Worm (Caenorhabditis elegans) whole organism, young adult: ENCODE results near the gene T19B10.5.
A peak's percentile ranks its signal among the peaks of the same experiment; 100 is the strongest.

ENCODE experiments used
- C17E4.6 ChIP-seq: fragments of 200-800 bp; sonication (Bioruptor generic); IDR thresholded peaks from 2 replicates; pipeline ENCODE4 v1.3.6; 2022; ENCODE audit warnings: missing genetic modification reagents, missing genetic modification characterization, missing compliant biosample characterization
- F10E7.11 ChIP-seq: sonication (generic microtip); optimal IDR thresholded peaks from 2 replicates; lab custom pipeline; 2017; ENCODE audit warnings: mild to moderate bottlenecking, missing genetic modification characterization, moderate library complexity, missing compliant biosample characterization
- F33H1.4 ChIP-seq: fragments of 200-800 bp; sonication (Bioruptor generic); IDR thresholded peaks from 2 replicates; pipeline ENCODE4 v1.3.6; 2022; ENCODE audit warnings: missing genetic modification reagents, missing genetic modification characterization, missing compliant biosample characterization
- F52B5.7 ChIP-seq: sonication (generic microtip); optimal IDR thresholded peaks from 2 replicates; lab custom pipeline; 2016; ENCODE audit warnings: mild to moderate bottlenecking, missing genetic modification characterization, missing compliant biosample characterization
- Y53G8AR.9 ChIP-seq: fragments of 200-800 bp; sonication (Bioruptor generic); conservative IDR thresholded peaks from 2 replicates; pipeline ENCODE4 v1.3.6; 2022; ENCODE audit warnings: missing genetic modification reagents, missing genetic modification characterization, missing compliant biosample characterization
- ZK185.1 ChIP-seq: sonication (generic microtip); optimal IDR thresholded peaks from 2 replicates; lab custom pipeline; 2016; ENCODE audit warnings: mild to moderate bottlenecking, missing genetic modification characterization, missing compliant biosample characterization; ENCODE audit not compliant: poor library complexity, severe bottlenecking
- ama-1 ChIP-seq, 3 experiments: fragments of 150-350 bp in 1 of 3; sonication (generic microtip) in 2 of 3; optimal IDR thresholded peaks; 2 replicates each; lab custom pipeline; 2014 to 2018; ENCODE audit warnings: missing biosample characterization in 2 of 3, missing genetic modification characterization in 2 of 3, missing genetic modification reagents in 2 of 3
- aptf-2 ChIP-seq: fragments of 200-800 bp; sonication (Bioruptor generic); conservative IDR thresholded peaks from 2 replicates; pipeline ENCODE4 v1.3.6; 2022; ENCODE audit warnings: missing genetic modification reagents, missing genetic modification characterization, missing compliant biosample characterization
- atf-7 ChIP-seq: sonication (generic microtip); optimal IDR thresholded peaks from 2 replicates; lab custom pipeline; 2017; ENCODE audit warnings: mild to moderate bottlenecking, missing genetic modification characterization, missing compliant biosample characterization
- attf-3 ChIP-seq: fragments of 200-800 bp; sonication (Bioruptor generic); conservative IDR thresholded peaks from 2 replicates; pipeline ENCODE4 v1.3.6; 2022; ENCODE audit warnings: missing genetic modification reagents, missing genetic modification characterization, missing compliant biosample characterization
- bed-2 ChIP-seq: fragments of 200-800 bp; sonication (Bioruptor generic); IDR thresholded peaks from 2 replicates; pipeline ENCODE4 v1.3.6; 2022; ENCODE audit warnings: missing genetic modification reagents, missing genetic modification characterization, missing compliant biosample characterization
- cebp-2 ChIP-seq: fragments of 200-800 bp; sonication (Bioruptor generic); IDR thresholded peaks from 2 replicates; pipeline ENCODE4 v1.3.6; 2022; ENCODE audit warnings: missing genetic modification characterization, missing compliant biosample characterization
- ceh-91 ChIP-seq: fragments of 200-800 bp; sonication (Bioruptor generic); IDR thresholded peaks from 2 replicates; pipeline ENCODE4 v1.3.6; 2022; ENCODE audit warnings: missing genetic modification reagents, missing genetic modification characterization, missing compliant biosample characterization
- chd-7 ChIP-seq: sonication (generic microtip); optimal IDR thresholded peaks from 2 replicates; lab custom pipeline; 2016; ENCODE audit warnings: mild to moderate bottlenecking, missing genetic modification characterization, moderate library complexity, missing compliant biosample characterization
- die-1 ChIP-seq: sonication (generic microtip); optimal IDR thresholded peaks from 2 replicates; lab custom pipeline; 2016; ENCODE audit warnings: missing genotype, mild to moderate bottlenecking, missing genetic modification characterization, missing compliant biosample characterization
- dpff-1 ChIP-seq: sonication (generic microtip); optimal IDR thresholded peaks from 2 replicates; lab custom pipeline; 2017; ENCODE audit warnings: mild to moderate bottlenecking, missing genetic modification characterization, missing compliant biosample characterization
- efl-1 ChIP-seq: fragments of 150-350 bp; optimal IDR thresholded peaks from 2 replicates; lab custom pipeline; 2014; ENCODE audit warnings: missing biosample characterization, missing genetic modification reagents, missing genetic modification characterization
- egl-44 ChIP-seq: fragments of 200-800 bp; sonication (Bioruptor generic); IDR thresholded peaks from 2 replicates; pipeline ENCODE4 v1.3.6; 2022; ENCODE audit warnings: missing genetic modification reagents, missing genetic modification characterization, missing compliant biosample characterization
- egrh-3 ChIP-seq: fragments of 200-800 bp; sonication (Bioruptor generic); IDR thresholded peaks from 2 replicates; pipeline ENCODE4 v1.3.6; 2022; ENCODE audit warnings: missing genetic modification reagents, missing genetic modification characterization, missing compliant biosample characterization
- hlh-26 ChIP-seq: fragments of 200-800 bp; sonication (Bioruptor generic); conservative IDR thresholded peaks from 2 replicates; pipeline ENCODE4 v1.3.6; 2022; ENCODE audit warnings: missing genetic modification reagents, missing genetic modification characterization, missing compliant biosample characterization
- hmg-1.2 ChIP-seq: fragments of 200-800 bp; sonication (Bioruptor generic); IDR thresholded peaks from 2 replicates; pipeline ENCODE4 v1.3.6; 2022; ENCODE audit warnings: missing genetic modification reagents, missing genetic modification characterization, missing compliant biosample characterization
- lin-26 ChIP-seq: fragments of 200-800 bp; sonication (Bioruptor generic); IDR thresholded peaks from 2 replicates; pipeline ENCODE4 v1.3.6; 2022; ENCODE audit warnings: missing genetic modification reagents, missing genetic modification characterization, missing compliant biosample characterization
- lin-40 ChIP-seq: sonication (generic microtip); optimal IDR thresholded peaks from 2 replicates; lab custom pipeline; 2016; ENCODE audit warnings: missing genetic modification characterization, mild to moderate bottlenecking, missing compliant biosample characterization, missing genotype, missing genetic modification reagents
- lsy-27 ChIP-seq: sonication (generic microtip); optimal IDR thresholded peaks from 2 replicates; lab custom pipeline; 2017; ENCODE audit warnings: missing genetic modification characterization, mild to moderate bottlenecking, missing compliant biosample characterization, antibody characterized with exemption, missing genotype, borderline replicate concordance; ENCODE audit not compliant: insufficient read depth
- madf-3 ChIP-seq: fragments of 200-800 bp; sonication (Bioruptor generic); IDR thresholded peaks from 2 replicates; pipeline ENCODE4 v1.3.6; 2022; ENCODE audit warnings: missing genetic modification reagents, missing genetic modification characterization, missing compliant biosample characterization
- madf-8 ChIP-seq: fragments of 200-800 bp; sonication (Bioruptor generic); conservative IDR thresholded peaks from 2 replicates; pipeline ENCODE4 v1.3.6; 2022; ENCODE audit warnings: missing genetic modification reagents, missing genetic modification characterization, missing compliant biosample characterization
- mel-28 ChIP-seq: sonication (generic microtip); optimal IDR thresholded peaks from 2 replicates; lab custom pipeline; 2016; ENCODE audit warnings: borderline replicate concordance, mild to moderate bottlenecking, missing genetic modification characterization, missing compliant biosample characterization
- mes-4 ChIP-seq: sonication (generic microtip); optimal IDR thresholded peaks from 2 replicates; lab custom pipeline; 2016; ENCODE audit warnings: missing genotype, missing genetic modification characterization, missing compliant biosample characterization
- nhr-120 ChIP-seq: fragments of 200-800 bp; sonication (Bioruptor generic); IDR thresholded peaks from 2 replicates; pipeline ENCODE4 v1.3.6; 2022; ENCODE audit warnings: missing genetic modification characterization, missing compliant biosample characterization
- nhr-179 ChIP-seq: sonication (generic microtip); optimal IDR thresholded peaks from 2 replicates; lab custom pipeline; 2016; ENCODE audit warnings: mild to moderate bottlenecking, missing genetic modification characterization, missing compliant biosample characterization
- nhr-27 ChIP-seq: fragments of 200-800 bp; sonication (Bioruptor generic); optimal IDR thresholded peaks from 2 replicates; lab custom pipeline; 2018; ENCODE audit warnings: mild to moderate bottlenecking, missing genetic modification characterization, moderate library complexity, missing compliant biosample characterization
- nhr-80 ChIP-seq: sonication (generic microtip); optimal IDR thresholded peaks from 2 replicates; lab custom pipeline; 2016; ENCODE audit warnings: missing genetic modification characterization, missing compliant biosample characterization
- pha-4 ChIP-seq: fragments of 150-350 bp; sonication (generic microtip); optimal IDR thresholded peaks from 2 replicates; lab custom pipeline; 2014; ENCODE audit warnings: missing biosample characterization, missing genetic modification reagents, missing genetic modification characterization
- rcor-1 ChIP-seq: fragments of 200-800 bp; sonication (Bioruptor generic); IDR thresholded peaks from 2 replicates; pipeline ENCODE4 v1.3.6; 2022; ENCODE audit warnings: missing genetic modification reagents, missing genetic modification characterization, missing compliant biosample characterization
- rpc-1 ChIP-seq, 2 experiments: fragments of 150-350 bp in 1 of 2; sonication (generic microtip) in 1 of 2; optimal IDR thresholded peaks; 2 replicates each; lab custom pipeline; 2014 to 2018; ENCODE audit warnings: missing biosample characterization in 1 of 2, missing genetic modification characterization in 1 of 2, missing genetic modification reagents in 1 of 2, missing genotype in 1 of 2
- snpc-1.1 ChIP-seq: sonication (generic microtip); optimal IDR thresholded peaks from 2 replicates; lab custom pipeline; 2017; ENCODE audit warnings: missing genetic modification characterization, mild to moderate bottlenecking, missing compliant biosample characterization, antibody characterized with exemption, moderate library complexity, missing genotype, missing genetic modification reagents; ENCODE audit not compliant: insufficient read depth
- snpc-3.4 ChIP-seq: sonication (generic microtip); optimal IDR thresholded peaks from 2 replicates; lab custom pipeline; 2017; ENCODE audit warnings: missing genetic modification characterization, mild to moderate bottlenecking, missing compliant biosample characterization, antibody characterized with exemption, moderate library complexity, missing genotype, missing genetic modification reagents
- tbp1 ChIP-seq: fragments of 200-800 bp; sonication (Bioruptor generic); optimal IDR thresholded peaks from 2 replicates; lab custom pipeline; 2018; ENCODE audit warnings: mild to moderate bottlenecking, missing genetic modification characterization, missing compliant biosample characterization
- tbx-9 ChIP-seq: sonication (generic microtip); optimal IDR thresholded peaks from 2 replicates; lab custom pipeline; 2016; ENCODE audit warnings: borderline replicate concordance, missing genetic modification characterization, inconsistent platforms, missing compliant biosample characterization
- zfh-2 ChIP-seq: fragments of 200-800 bp; sonication (Bioruptor generic); conservative IDR thresholded peaks from 2 replicates; pipeline ENCODE4 v1.3.6; 2022; ENCODE audit warnings: missing genetic modification reagents, missing genetic modification characterization, missing compliant biosample characterization
- zim-3 ChIP-seq: sonication (generic microtip); optimal IDR thresholded peaks from 2 replicates; lab custom pipeline; 2017; ENCODE audit warnings: mild to moderate bottlenecking, missing genetic modification characterization, moderate library complexity, missing compliant biosample characterization
- ztf-22 ChIP-seq: fragments of 200-800 bp; sonication (Bioruptor generic); optimal IDR thresholded peaks from 2 replicates; lab custom pipeline; 2018; ENCODE audit warnings: mild to moderate bottlenecking, missing genetic modification characterization, moderate library complexity, missing compliant biosample characterization
- ztf-3 ChIP-seq: fragments of 200-800 bp; sonication (Bioruptor generic); optimal IDR thresholded peaks from 2 replicates; lab custom pipeline; 2018; ENCODE audit warnings: mild to moderate bottlenecking, missing genetic modification characterization, missing compliant biosample characterization

T19B10.5 gene

DNA sequence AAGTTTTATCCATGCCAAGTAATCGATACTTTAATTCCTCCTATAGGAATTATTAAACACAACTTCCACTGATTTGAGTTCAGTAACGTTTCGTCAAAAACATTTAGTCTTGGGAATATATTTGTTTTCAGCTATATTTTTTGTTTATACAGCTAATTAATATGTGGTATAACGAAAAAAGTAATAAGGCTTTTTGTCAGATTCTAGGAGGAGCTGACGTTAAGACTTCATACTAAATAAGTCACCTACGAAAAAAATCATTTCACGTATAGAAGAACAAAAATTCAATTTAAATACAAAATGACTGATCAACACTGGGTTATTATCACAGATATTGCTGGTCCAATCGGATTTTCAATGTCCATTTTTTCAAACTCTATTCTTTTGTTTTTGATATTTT lies 34.3 kb downstream of the T19B10.5 start, which contains the start of gene str-115:
Gene str-115, plus strand, starts transcription at position 301 of the 400 bp plus-strand sequence.
- TF ChIP-seq nhr-120 (no peak), hmg-1.2 (GFP tag; lab: Robert Waterston, UW) (no peak), egl-44 (GFP tag; lab: Robert Waterston, UW) (no peak), ztf-22 (GFP tag; lab: Kevin White, UChicago) (no peak), F10E7.11 (tag; lab: Kevin White, UChicago) (no peak), nhr-179 (no peak), mel-28 (tag; lab: Kevin White, UChicago) (no peak), ama-1 (optimal IDR thresholded peaks at IDR 0.05; lab: Kevin White, UChicago) (no peak), ama-1 (GFP tag; optimal IDR thresholded peaks at IDR 0.05; lab: Kevin White, UChicago) (no peak), egrh-3 (no peak), mes-4 (tag; lab: Kevin White, UChicago) (no peak), zim-3 (tag; lab: Kevin White, UChicago) (no peak), ZK185.1 (tag; lab: Kevin White, UChicago) (no peak), C17E4.6 (GFP tag; lab: Robert Waterston, UW) (no peak), madf-3 (no peak), bed-2 (no peak), cebp-2 (GFP tag; lab: Robert Waterston, UW) (no peak), attf-3 (GFP tag; lab: Robert Waterston, UW) (no peak)
- TF ChIP-seq, all 124 proteins: peak for 0

DNA sequence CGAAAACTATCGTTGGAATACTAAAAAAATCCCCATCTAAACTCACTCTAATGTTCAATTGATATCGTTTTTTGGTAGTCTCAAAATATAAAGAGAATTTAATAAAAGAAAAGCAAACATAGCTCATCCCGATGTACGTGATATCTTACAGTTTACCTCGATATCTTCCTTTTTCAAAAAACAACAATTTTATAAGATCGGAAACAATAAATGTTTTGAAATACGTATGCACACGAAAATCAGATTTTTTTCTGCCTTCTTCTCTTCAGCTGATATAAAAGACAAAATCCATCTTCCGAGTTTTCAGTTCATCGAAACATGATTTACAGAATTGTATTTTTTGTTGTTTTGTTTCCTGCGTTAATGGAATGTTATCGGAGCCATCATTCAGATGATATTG lies 36.6 kb downstream of the T19B10.5 start, which contains the start of gene clec-222:
Gene clec-222, plus strand, starts transcription at position 301 of the 400 bp plus-strand sequence.
- TF ChIP-seq chd-7 = no peak
- TF ChIP-seq nhr-179 = no peak
- no peak for TF ChIP-seq F52B5.7 (tag; lab: Kevin White, UChicago)
- no peak for TF ChIP-seq die-1 (tag; lab: Kevin White, UChicago)
- no peak for TF ChIP-seq nhr-27 (tag; lab: Kevin White, UChicago)
- TF ChIP-seq hlh-26 (GFP tag; lab: Robert Waterston, UW) = no peak
- TF ChIP-seq Y53G8AR.9 = no peak
- no peak for TF ChIP-seq madf-8 (GFP tag; lab: Robert Waterston, UW)
- no peak for TF ChIP-seq lin-40 (tag; lab: Kevin White, UChicago)
- no peak for TF ChIP-seq ZK185.1 (tag; lab: Kevin White, UChicago)
- no peak for TF ChIP-seq tbp1 (GFP tag; lab: Kevin White, UChicago)
- no peak for TF ChIP-seq rcor-1 (GFP tag; lab: Robert Waterston, UW)

DNA sequence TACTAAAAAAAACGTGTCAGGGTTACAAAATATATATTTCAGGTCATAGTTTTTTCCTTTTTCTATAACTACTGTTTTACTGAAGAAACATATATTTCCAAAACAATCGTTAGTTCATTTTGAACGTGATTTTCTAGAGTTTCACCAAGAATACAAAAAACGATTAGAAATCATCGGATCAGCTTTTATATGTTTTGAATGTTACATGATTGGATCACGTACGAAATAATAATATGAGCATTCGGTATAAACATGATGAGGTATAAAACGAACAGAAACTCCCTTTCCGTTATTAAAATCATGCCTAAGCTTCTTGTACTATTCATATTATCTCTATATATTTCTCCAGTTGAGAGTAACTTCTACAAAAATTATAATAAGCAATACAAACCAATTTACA lies 38.4 kb downstream of the T19B10.5 start, which contains the start of gene clec-223:
Gene clec-223, plus strand, starts transcription at position 301 of the 400 bp plus-strand sequence.
- no peak for TF ChIP-seq rpc-1 (optimal IDR thresholded peaks at IDR 0.05; lab: Kevin White, UChicago)
- TF ChIP-seq rpc-1 (tag; optimal IDR thresholded peaks at IDR 0.05; lab: Kevin White, UChicago) = no peak
- TF ChIP-seq pha-4 (tag; lab: Kevin White, UChicago) = no peak
- TF ChIP-seq tbx-9 (tag; lab: Kevin White, UChicago) = no peak
- no peak for TF ChIP-seq egl-44 (GFP tag; lab: Robert Waterston, UW)
- no peak for TF ChIP-seq snpc-3.4 (tag; lab: Kevin White, UChicago)
- no peak for TF ChIP-seq lsy-27 (tag; lab: Kevin White, UChicago)
- TF ChIP-seq nhr-120 = no peak

DNA sequence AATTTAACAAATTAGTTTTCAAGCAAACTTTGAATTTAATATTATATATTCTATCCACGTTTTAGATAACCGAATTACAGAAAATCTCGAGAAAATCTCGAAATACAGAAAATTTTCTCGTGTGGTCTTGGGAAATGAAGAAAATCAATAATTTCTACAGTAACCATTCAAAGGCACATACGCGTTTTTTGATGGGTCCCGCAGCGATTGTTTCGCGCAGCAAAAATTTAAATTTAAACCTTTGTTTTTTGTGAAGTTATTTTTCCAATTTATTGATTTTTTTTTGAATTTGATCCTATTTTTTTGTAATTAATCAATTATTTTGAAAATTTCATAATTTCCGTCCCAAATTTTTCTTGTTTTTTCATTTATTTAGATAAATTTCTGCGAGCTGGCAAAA lies 45.1 kb downstream of the T19B10.5 start:
- TF ChIP-seq atf-7 (tag; lab: Kevin White, UChicago) (no peak), dpff-1 (tag; lab: Kevin White, UChicago) (no peak), ceh-91 (GFP tag; lab: Robert Waterston, UW) (peak; percentile 45; the same call in 1 of the 2 replicates), ztf-3 (GFP tag; lab: Kevin White, UChicago) (no peak), snpc-3.4 (tag; lab: Kevin White, UChicago) (peak; percentile 72), snpc-1.1 (tag; lab: Kevin White, UChicago) (peak; percentile 1), aptf-2 (GFP tag; lab: Robert Waterston, UW) (no peak), ZK185.1 (tag; lab: Kevin White, UChicago) (no peak), nhr-80 (tag; lab: Kevin White, UChicago) (no peak), F33H1.4 (GFP tag; lab: Robert Waterston, UW) (peak; percentile 95), Y53G8AR.9 (no peak), efl-1 (peak; percentile 22), zfh-2 (no peak), lin-26 (no peak)
